Comparison of ENCODE assay signal across 1 fruit fly cellular context in genomic region chr3L:6218517-6219155, dm6.
A peak's percentile ranks its signal among the peaks of the same experiment; 100 is the strongest.
TF ChIP-seq lines count a peak whose summit lies in the region.

No protein-coding gene starts in this region.

TF ChIP-seq in whole organism, embryonic, 481 proteins besides CTCF, POLR2A, EP300 and RAD21 (continued from another document):
- TF ChIP-seq CG2199 (GFP tag; IDR thresholded peaks at IDR 0.05; lab: Robert Waterston, UW) = peak; percentile 57; the same call in 1 of the 3 replicates
- TF ChIP-seq pho (GFP tag; optimal IDR thresholded peaks at IDR 0.05; lab: Kevin White, UChicago) = no peak
- TF ChIP-seq CG10431 (GFP tag; optimal IDR thresholded peaks at IDR 0.05; lab: Kevin White, UChicago) = no peak
- TF ChIP-seq MBD-R2 (GFP tag; IDR thresholded peaks at IDR 0.05; lab: Robert Waterston, UW) = no peak
- TF ChIP-seq trem (tag; optimal IDR thresholded peaks at IDR 0.05; lab: Kevin White, UChicago) = no peak
- no peak for TF ChIP-seq grn (GFP tag; optimal IDR thresholded peaks at IDR 0.05; lab: Kevin White, UChicago)
- TF ChIP-seq jigr1 (GFP tag; IDR thresholded peaks at IDR 0.05; lab: Robert Waterston, UW) = no peak
- TF ChIP-seq lmd (GFP tag; IDR thresholded peaks at IDR 0.05; lab: Robert Waterston, UW) = no peak
- peak; percentile 3 for TF ChIP-seq stwl (tag; optimal IDR thresholded peaks at IDR 0.05; lab: Kevin White, UChicago)
- peak; percentile 78; the same call in 2 of the 3 replicates for TF ChIP-seq ci (GFP tag; IDR thresholded peaks at IDR 0.05; lab: Robert Waterston, UW)
- TF ChIP-seq crol (GFP tag; IDR thresholded peaks at IDR 0.05; lab: Robert Waterston, UW) = no peak
- no peak for TF ChIP-seq jumu (GFP tag; optimal IDR thresholded peaks at IDR 0.05; lab: Kevin White, UChicago)
- no peak for TF ChIP-seq Sry-β (GFP tag; optimal IDR thresholded peaks at IDR 0.05; lab: Kevin White, UChicago)
- peak; percentile 24; the same call in 1 of the 2 replicates for TF ChIP-seq onecut (GFP tag; IDR thresholded peaks at IDR 0.05; lab: Robert Waterston, UW)
- TF ChIP-seq CG2875 (GFP tag; optimal IDR thresholded peaks at IDR 0.05; lab: Kevin White, UChicago) = peak; percentile 1
- TF ChIP-seq Doc2 (GFP tag; IDR thresholded peaks at IDR 0.05; lab: Robert Waterston, UW) = no peak
- TF ChIP-seq sima (GFP tag; optimal IDR thresholded peaks at IDR 0.05; lab: Kevin White, UChicago) = no peak
- peak; percentile 13 for TF ChIP-seq CG17912 (GFP tag; optimal IDR thresholded peaks at IDR 0.05; lab: Kevin White, UChicago)
- TF ChIP-seq Hmr (GFP tag; optimal IDR thresholded peaks at IDR 0.05; lab: Kevin White, UChicago) = no peak
- no peak for TF ChIP-seq CG16779 (GFP tag; IDR thresholded peaks at IDR 0.05; lab: Robert Waterston, UW)
- no peak for TF ChIP-seq wor (GFP tag; IDR thresholded peaks at IDR 0.05; lab: Robert Waterston, UW)
- TF ChIP-seq gsb (GFP tag; IDR thresholded peaks at IDR 0.05; lab: Robert Waterston, UW) = no peak
- no peak for TF ChIP-seq CG31224 (GFP tag; IDR thresholded peaks at IDR 0.05; lab: Robert Waterston, UW)
- no peak for TF ChIP-seq Bteb2 (GFP tag; optimal IDR thresholded peaks at IDR 0.05; lab: Kevin White, UChicago)
- no peak for TF ChIP-seq ranshi (GFP tag; IDR thresholded peaks at IDR 0.05; lab: Robert Waterston, UW)
- no peak for TF ChIP-seq gro (GFP tag; optimal IDR thresholded peaks at IDR 0.05; lab: Kevin White, UChicago)
- TF ChIP-seq nerfin-1 (tag; optimal IDR thresholded peaks at IDR 0.05; lab: Kevin White, UChicago) = no peak
- TF ChIP-seq CG30020 (tag; optimal IDR thresholded peaks at IDR 0.05; lab: Kevin White, UChicago) = no peak
- no peak for TF ChIP-seq gcm2 (GFP tag; optimal IDR thresholded peaks at IDR 0.05; lab: Kevin White, UChicago)
- no peak for TF ChIP-seq CG7839 (tag; optimal IDR thresholded peaks at IDR 0.05; lab: Kevin White, UChicago)
- TF ChIP-seq Trl (optimal IDR thresholded peaks at IDR 0.05; lab: Kevin White, UChicago) = peak; percentile 70 to 72
- no peak for TF ChIP-seq Trl (GFP tag; optimal IDR thresholded peaks at IDR 0.05; lab: Kevin White, UChicago)
- peak; percentile 55 for TF ChIP-seq Drgx (GFP tag; IDR thresholded peaks at IDR 0.05; lab: Robert Waterston, UW)
- TF ChIP-seq lbe (GFP tag; optimal IDR thresholded peaks at IDR 0.05; lab: Kevin White, UChicago) = peak; percentile 44
- no peak for TF ChIP-seq CG16815 (GFP tag; optimal IDR thresholded peaks at IDR 0.05; lab: Kevin White, UChicago)
- TF ChIP-seq CG18476 (GFP tag; optimal IDR thresholded peaks at IDR 0.05; lab: Kevin White, UChicago) = no peak
- TF ChIP-seq CG17612 (GFP tag; IDR thresholded peaks at IDR 0.05; lab: Robert Waterston, UW) = no peak
- no peak for TF ChIP-seq CG15601 (tag; optimal IDR thresholded peaks at IDR 0.05; lab: Kevin White, UChicago)
- no peak for TF ChIP-seq ERR (GFP tag; optimal IDR thresholded peaks at IDR 0.05; lab: Kevin White, UChicago)
- no peak for TF ChIP-seq CG34376 (GFP tag; optimal IDR thresholded peaks at IDR 0.05; lab: Kevin White, UChicago)
- TF ChIP-seq CG14860 (GFP tag; IDR thresholded peaks at IDR 0.05; lab: Robert Waterston, UW; ENCODE audit: partially characterized antibody) = no peak
- TF ChIP-seq eve (GFP tag; optimal IDR thresholded peaks at IDR 0.05; lab: Kevin White, UChicago) = no peak
- TF ChIP-seq hth (optimal IDR thresholded peaks at IDR 0.05; lab: Kevin White, UChicago) = no peak
- TF ChIP-seq pzg (GFP tag; optimal IDR thresholded peaks at IDR 0.05; lab: Kevin White, UChicago) = no peak
- TF ChIP-seq CG17328 (GFP tag; IDR thresholded peaks at IDR 0.05; lab: Robert Waterston, UW) = no peak
- TF ChIP-seq CG7357 (GFP tag; IDR thresholded peaks at IDR 0.05; lab: Robert Waterston, UW) = no peak
- no peak for TF ChIP-seq CG10209 (GFP tag; optimal IDR thresholded peaks at IDR 0.05; lab: Kevin White, UChicago)
- no peak for TF ChIP-seq Antp (GFP tag; optimal IDR thresholded peaks at IDR 0.05; lab: Kevin White, UChicago)
- no peak for TF ChIP-seq ash1 (GFP tag; optimal IDR thresholded peaks at IDR 0.05; lab: Kevin White, UChicago)
- no peak for TF ChIP-seq sug (tag; optimal IDR thresholded peaks at IDR 0.05; lab: Kevin White, UChicago)
- TF ChIP-seq sna (GFP tag; IDR thresholded peaks at IDR 0.05; lab: Robert Waterston, UW; ENCODE audit: partially characterized antibody) = peak; percentile 23; the same call in 1 of the 2 replicates
- TF ChIP-seq cas (GFP tag; IDR thresholded peaks at IDR 0.05; lab: Robert Waterston, UW) = no peak
- no peak for TF ChIP-seq lola (GFP tag; optimal IDR thresholded peaks at IDR 0.05; lab: Kevin White, UChicago)
- no peak for TF ChIP-seq ham (GFP tag; IDR thresholded peaks at IDR 0.05; lab: Robert Waterston, UW)
- TF ChIP-seq CG1647 (GFP tag; optimal IDR thresholded peaks at IDR 0.05; lab: Kevin White, UChicago) = no peak
- no peak for TF ChIP-seq Hand (GFP tag; optimal IDR thresholded peaks at IDR 0.05; lab: Kevin White, UChicago)
- TF ChIP-seq Scr (GFP tag; IDR thresholded peaks at IDR 0.05; lab: Robert Waterston, UW; ENCODE audit: partially characterized antibody) = no peak
- no peak for TF ChIP-seq fd102C (GFP tag; optimal IDR thresholded peaks at IDR 0.05; lab: Kevin White, UChicago)
- no peak for TF ChIP-seq Usf (GFP tag; optimal IDR thresholded peaks at IDR 0.05; lab: Kevin White, UChicago)
- no peak for TF ChIP-seq CG15696 (tag; optimal IDR thresholded peaks at IDR 0.05; lab: Kevin White, UChicago)
- TF ChIP-seq CG10654 (GFP tag; optimal IDR thresholded peaks at IDR 0.05; lab: Kevin White, UChicago) = no peak
- peak; percentile 47; the same call in 1 of the 3 replicates for TF ChIP-seq Opbp (GFP tag; IDR thresholded peaks at IDR 0.05; lab: Robert Waterston, UW; ENCODE audit: partially characterized antibody)
- no peak for TF ChIP-seq CG42726 (GFP tag; IDR thresholded peaks at IDR 0.05; lab: Robert Waterston, UW; ENCODE audit: partially characterized antibody)
- TF ChIP-seq sob (GFP tag; IDR thresholded peaks at IDR 0.05; lab: Robert Waterston, UW) = no peak
- TF ChIP-seq ems (GFP tag; optimal IDR thresholded peaks at IDR 0.05; lab: Kevin White, UChicago) = no peak
- TF ChIP-seq az2 (GFP tag; optimal IDR thresholded peaks at IDR 0.05; lab: Kevin White, UChicago) = no peak
- TF ChIP-seq Neu2 (GFP tag; optimal IDR thresholded peaks at IDR 0.05; lab: Kevin White, UChicago; ENCODE audit: borderline replicate concordance) = no peak
- no peak for TF ChIP-seq CG14441 (GFP tag; IDR thresholded peaks at IDR 0.05; lab: Robert Waterston, UW)
- peak; percentile 63 for TF ChIP-seq sd (tag; optimal IDR thresholded peaks at IDR 0.05; lab: Kevin White, UChicago)
- no peak for TF ChIP-seq CG1792 (GFP tag; optimal IDR thresholded peaks at IDR 0.05; lab: Kevin White, UChicago)
- no peak for TF ChIP-seq cwo (GFP tag; optimal IDR thresholded peaks at IDR 0.05; lab: Kevin White, UChicago)
- TF ChIP-seq CG7987 (GFP tag; optimal IDR thresholded peaks at IDR 0.05; lab: Kevin White, UChicago) = no peak
- TF ChIP-seq CG4360 (GFP tag; IDR thresholded peaks at IDR 0.05; lab: Robert Waterston, UW) = no peak
- no peak for TF ChIP-seq tup (GFP tag; optimal IDR thresholded peaks at IDR 0.05; lab: Kevin White, UChicago)
- no peak for TF ChIP-seq shn (GFP tag; optimal IDR thresholded peaks at IDR 0.05; lab: Kevin White, UChicago)
- no peak for TF ChIP-seq trh (GFP tag; optimal IDR thresholded peaks at IDR 0.05; lab: Kevin White, UChicago)
- TF ChIP-seq Atf-2 (GFP tag; optimal IDR thresholded peaks at IDR 0.05; lab: Kevin White, UChicago) = no peak
- no peak for TF ChIP-seq mld (GFP tag; IDR thresholded peaks at IDR 0.05; lab: Robert Waterston, UW; ENCODE audit: partially characterized antibody)
- TF ChIP-seq NC2α (GFP tag; optimal IDR thresholded peaks at IDR 0.05; lab: Kevin White, UChicago) = no peak
- no peak for TF ChIP-seq CHES-1-like (GFP tag; optimal IDR thresholded peaks at IDR 0.05; lab: Kevin White, UChicago)
- no peak for TF ChIP-seq phol (tag; optimal IDR thresholded peaks at IDR 0.05; lab: Kevin White, UChicago)
- no peak for TF ChIP-seq exex (tag; optimal IDR thresholded peaks at IDR 0.05; lab: Kevin White, UChicago)
- no peak for TF ChIP-seq nmo (GFP tag; optimal IDR thresholded peaks at IDR 0.05; lab: Kevin White, UChicago)
- TF ChIP-seq CG30431 (GFP tag; optimal IDR thresholded peaks at IDR 0.05; lab: Kevin White, UChicago) = no peak
- no peak for TF ChIP-seq C15 (GFP tag; IDR thresholded peaks at IDR 0.05; lab: Robert Waterston, UW)
- no peak for TF ChIP-seq NFAT (GFP tag; IDR thresholded peaks at IDR 0.05; lab: Robert Waterston, UW)
- no peak for TF ChIP-seq seq (GFP tag; IDR thresholded peaks at IDR 0.05; lab: Robert Waterston, UW)
- TF ChIP-seq twi (tag; optimal IDR thresholded peaks at IDR 0.05; lab: Kevin White, UChicago) = no peak
- no peak for TF ChIP-seq CG7963 (GFP tag; IDR thresholded peaks at IDR 0.05; lab: Robert Waterston, UW; ENCODE audit: partially characterized antibody)
- TF ChIP-seq CG11085 (GFP tag; IDR thresholded peaks at IDR 0.05; lab: Robert Waterston, UW) = no peak
- TF ChIP-seq Dref (GFP tag; IDR thresholded peaks at IDR 0.05; lab: Robert Waterston, UW) = no peak
- peak; percentile 94 for TF ChIP-seq D19A (tag; optimal IDR thresholded peaks at IDR 0.05; lab: Kevin White, UChicago)
- no peak for TF ChIP-seq Nf-YA (GFP tag; IDR thresholded peaks at IDR 0.05; lab: Robert Waterston, UW)
- no peak for TF ChIP-seq NfI (GFP tag; optimal IDR thresholded peaks at IDR 0.05; lab: Kevin White, UChicago)
- no peak for TF ChIP-seq CG4730 (GFP tag; IDR thresholded peaks at IDR 0.05; lab: Robert Waterston, UW)
- TF ChIP-seq H2.0 (GFP tag; IDR thresholded peaks at IDR 0.05; lab: Robert Waterston, UW) = no peak
- TF ChIP-seq D (optimal IDR thresholded peaks at IDR 0.05; lab: Kevin White, UChicago) = no peak
- no peak for TF ChIP-seq D (GFP tag; optimal IDR thresholded peaks at IDR 0.05; lab: Kevin White, UChicago)
- TF ChIP-seq Dbx (GFP tag; IDR thresholded peaks at IDR 0.05; lab: Robert Waterston, UW) = no peak
- no peak for TF ChIP-seq salm (tag; optimal IDR thresholded peaks at IDR 0.05; lab: Kevin White, UChicago)
- no peak for TF ChIP-seq tx (GFP tag; optimal IDR thresholded peaks at IDR 0.05; lab: Kevin White, UChicago)
- TF ChIP-seq CG32767 (GFP tag; IDR thresholded peaks at IDR 0.05; lab: Robert Waterston, UW) = no peak
- TF ChIP-seq CG14014 (GFP tag; IDR thresholded peaks at IDR 0.05; lab: Robert Waterston, UW) = no peak
- no peak for TF ChIP-seq CG4820 (GFP tag; optimal IDR thresholded peaks at IDR 0.05; lab: Kevin White, UChicago)
- no peak for TF ChIP-seq gsb-n (tag; optimal IDR thresholded peaks at IDR 0.05; lab: Kevin White, UChicago)
- TF ChIP-seq pb (GFP tag; optimal IDR thresholded peaks at IDR 0.05; lab: Kevin White, UChicago) = no peak
- TF ChIP-seq insv (GFP tag; optimal IDR thresholded peaks at IDR 0.05; lab: Kevin White, UChicago) = peak in 1 of 2 experiments; percentile 4
- no peak for TF ChIP-seq CG8359 (GFP tag; optimal IDR thresholded peaks at IDR 0.05; lab: Kevin White, UChicago; ENCODE audit: borderline replicate concordance)
- no peak for TF ChIP-seq yki (optimal IDR thresholded peaks at IDR 0.05; lab: Kevin White, UChicago)
- TF ChIP-seq Lhr (GFP tag; optimal IDR thresholded peaks at IDR 0.05; lab: Kevin White, UChicago) = no peak
- no peak for TF ChIP-seq gt (GFP tag; IDR thresholded peaks at IDR 0.05; lab: Robert Waterston, UW)
- TF ChIP-seq Hr51 (GFP tag; optimal IDR thresholded peaks at IDR 0.05; lab: Kevin White, UChicago) = no peak
- TF ChIP-seq sim (GFP tag; IDR thresholded peaks at IDR 0.05; lab: Robert Waterston, UW) = no peak
- TF ChIP-seq ato (GFP tag; IDR thresholded peaks at IDR 0.05; lab: Robert Waterston, UW; ENCODE audit: partially characterized antibody) = no peak
- TF ChIP-seq Oli (tag; optimal IDR thresholded peaks at IDR 0.05; lab: Kevin White, UChicago) = no peak
- TF ChIP-seq CG11504 (tag; optimal IDR thresholded peaks at IDR 0.05; lab: Kevin White, UChicago) = no peak
- no peak for TF ChIP-seq Hey (tag; optimal IDR thresholded peaks at IDR 0.05; lab: Kevin White, UChicago)
- no peak for TF ChIP-seq Hmx (GFP tag; optimal IDR thresholded peaks at IDR 0.05; lab: Kevin White, UChicago)
TF ChIP-seq in whole organism, embryonic: peak in this region for 71.
